Worm (Caenorhabditis elegans) whole organism, L3 larva: ENCODE data around the gene F15E6.3.

Source experiments
- egl-27 ChIP-seq: sonication (generic microtip); optimal IDR thresholded peaks from 4 replicates; lab custom pipeline; 2017; ENCODE audit warnings: missing biosample characterization, missing genetic modification reagents, missing genetic modification characterization
- elt-1 ChIP-seq: fragments of 150-350 bp; optimal IDR thresholded peaks from 2 replicates; lab custom pipeline; 2014; ENCODE audit warnings: missing biosample characterization, missing genetic modification characterization
- elt-2 ChIP-seq: sonication (generic microtip); optimal IDR thresholded peaks from 2 replicates; lab custom pipeline; 2016; ENCODE audit warnings: missing genetic modification reagents, mild to moderate bottlenecking, missing genetic modification characterization, missing compliant biosample characterization
- lin-15B ChIP-seq: fragments of 150-350 bp; optimal IDR thresholded peaks from 2 replicates; lab custom pipeline; 2014; ENCODE audit warnings: missing biosample characterization, missing genetic modification characterization
- mdl-1 ChIP-seq: fragments of 150-350 bp; optimal IDR thresholded peaks from 2 replicates; lab custom pipeline; 2014; ENCODE audit warnings: missing biosample characterization, missing genetic modification characterization
- nfya-1 ChIP-seq: sonication (generic microtip); optimal IDR thresholded peaks from 2 replicates; lab custom pipeline; 2017; ENCODE audit warnings: missing genetic modification characterization, mild to moderate bottlenecking, missing compliant biosample characterization, antibody characterized with exemption, moderate library complexity; ENCODE audit not compliant: insufficient read depth
- unc-39 ChIP-seq: sonication (generic microtip); optimal IDR thresholded peaks from 4 replicates; lab custom pipeline; 2017; ENCODE audit warnings: missing biosample characterization, missing genetic modification characterization
- unc-62 ChIP-seq: fragments of 150-350 bp; sonication (generic microtip); optimal IDR thresholded peaks from 4 replicates; lab custom pipeline; 2014; ENCODE audit warnings: missing biosample characterization, missing genetic modification reagents, missing genetic modification characterization

DNA sequence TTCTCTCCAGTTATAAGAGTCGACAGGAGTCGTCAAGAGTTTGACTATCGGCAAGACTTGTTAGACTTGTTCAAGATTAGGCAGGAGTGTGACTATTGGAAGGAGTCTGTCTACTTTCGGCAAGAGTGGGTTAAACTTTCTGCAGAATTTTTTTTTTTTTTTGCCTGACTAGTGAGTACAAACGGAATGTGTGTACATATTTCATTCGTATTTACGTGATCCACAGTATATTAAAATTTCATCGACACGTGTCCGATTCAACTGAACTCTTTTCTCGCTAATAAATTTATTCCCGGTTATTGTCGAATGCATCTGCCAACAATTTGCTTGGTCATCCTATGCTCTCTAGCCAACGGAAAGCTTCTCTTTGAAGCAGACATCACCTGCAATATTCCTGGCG is 22.5 kb upstream of the F15E6.3 start, which contains the start of gene F36A4.1:
- TF ChIP-seq lin-15B (no peak), egl-27 (tag; lab: Kevin White, UChicago) (no peak), unc-39 (tag; lab: Kevin White, UChicago) (no peak), elt-2 (no peak), nfya-1 (tag; lab: Kevin White, UChicago) (no peak), unc-62 (GFP tag; lab: Kevin White, UChicago) (no peak), mdl-1 (tag; lab: Kevin White, UChicago) (no peak), elt-1 (tag; lab: Kevin White, UChicago) (no peak)
